Fruit fly (Drosophila melanogaster): ENCODE results near the gene Or65b.

Or65b gene

dm6 chr3L:6364217-6364616, 38.8 kb downstream of the Or65b start:
- TF ChIP-seq Rel (GFP tag; optimal IDR thresholded peaks at IDR 0.05) = no peak
- TF ChIP-seq Rel (tag; optimal IDR thresholded peaks at IDR 0.05) = no peak
- no peak for TF ChIP-seq Jra (GFP tag; optimal IDR thresholded peaks at IDR 0.05)
- TF ChIP-seq GATAd (GFP tag; optimal IDR thresholded peaks at IDR 0.05) = no peak
- TF ChIP-seq Hnf4 (GFP tag; optimal IDR thresholded peaks at IDR 0.05) = peak; percentile 4
- peak; percentile 65 for TF ChIP-seq HLH106 (tag; optimal IDR thresholded peaks at IDR 0.05)
- peak; percentile 50 for TF ChIP-seq brk (GFP tag; optimal IDR thresholded peaks at IDR 0.05)
- no peak for TF ChIP-seq CG9705 (GFP tag; optimal IDR thresholded peaks at IDR 0.05)
- peak; percentile 32 for TF ChIP-seq dmrt93B (GFP tag; optimal IDR thresholded peaks at IDR 0.05)
- no peak for TF ChIP-seq Dfd (GFP tag; optimal IDR thresholded peaks at IDR 0.05)
- TF ChIP-seq rgr (GFP tag; optimal IDR thresholded peaks at IDR 0.05) = peak; percentile 50
- TF ChIP-seq sv (GFP tag; optimal IDR thresholded peaks at IDR 0.05) = no peak
- TF ChIP-seq woc (GFP tag; optimal IDR thresholded peaks at IDR 0.05) = no peak
- TF ChIP-seq Myc (optimal IDR thresholded peaks at IDR 0.05) = no peak
- peak; percentile 59 for TF ChIP-seq Sp1 (GFP tag; optimal IDR thresholded peaks at IDR 0.05)
- TF ChIP-seq psq (GFP tag; optimal IDR thresholded peaks at IDR 0.05) = peak; percentile 15
- TF ChIP-seq CG32264 (GFP tag; optimal IDR thresholded peaks at IDR 0.05) = no peak
- no peak for TF ChIP-seq Dif (GFP tag; optimal IDR thresholded peaks at IDR 0.05; ENCODE audit: partially characterized antibody)
- no peak for TF ChIP-seq CrebA (GFP tag; optimal IDR thresholded peaks at IDR 0.05; ENCODE audit: borderline replicate concordance)
- peak; percentile 53 for TF ChIP-seq fru (GFP tag; optimal IDR thresholded peaks at IDR 0.05)
- no peak for TF ChIP-seq tai (GFP tag; optimal IDR thresholded peaks at IDR 0.05)
- peak; percentile 36 for TF ChIP-seq ey (GFP tag; optimal IDR thresholded peaks at IDR 0.05)
- no peak for TF ChIP-seq dsf (GFP tag; optimal IDR thresholded peaks at IDR 0.05; ENCODE audit: borderline replicate concordance)
- no peak for TF ChIP-seq Mio (GFP tag; optimal IDR thresholded peaks at IDR 0.05)
- TF ChIP-seq br (GFP tag; optimal IDR thresholded peaks at IDR 0.05) = peak; percentile 14
- no peak for TF ChIP-seq lola (GFP tag; optimal IDR thresholded peaks at IDR 0.05)
- TF ChIP-seq N (GFP tag; optimal IDR thresholded peaks at IDR 0.05) = no peak
- peak in 1 of 2 experiments; percentile 58 for TF ChIP-seq foxo (GFP tag; optimal IDR thresholded peaks at IDR 0.05)
- no peak for TF ChIP-seq dl (GFP tag; optimal IDR thresholded peaks at IDR 0.05; ENCODE audit: insufficient read depth in 1 of 2, partially characterized antibody in 2 of 2)
- no peak for TF ChIP-seq jim (GFP tag; optimal IDR thresholded peaks at IDR 0.05)
- no peak for TF ChIP-seq pan (optimal IDR thresholded peaks at IDR 0.05)
- TF ChIP-seq Abd-B (GFP tag; optimal IDR thresholded peaks at IDR 0.05) = no peak
- peak; percentile 62 for TF ChIP-seq OdsH (GFP tag; optimal IDR thresholded peaks at IDR 0.05)
- no peak for TF ChIP-seq Vsx2 (GFP tag; optimal IDR thresholded peaks at IDR 0.05; ENCODE audit: partially characterized antibody)
- peak; percentile 56 for TF ChIP-seq h (GFP tag; optimal IDR thresholded peaks at IDR 0.05)
- TF ChIP-seq Hr78 (GFP tag; optimal IDR thresholded peaks at IDR 0.05) = no peak
- no peak for TF ChIP-seq Hr83 (GFP tag; optimal IDR thresholded peaks at IDR 0.05; ENCODE audit: poor library complexity, severe bottlenecking)
- no peak for TF ChIP-seq usp (GFP tag; optimal IDR thresholded peaks at IDR 0.05)
- TF ChIP-seq sage (GFP tag; optimal IDR thresholded peaks at IDR 0.05) = peak; percentile 9

- TF ChIP-seq br (GFP tag; optimal IDR thresholded peaks at IDR 0.05) = no peak
- TF ChIP-seq Hr83 (GFP tag; optimal IDR thresholded peaks at IDR 0.05; ENCODE audit: poor library complexity, severe bottlenecking) = no peak
- no peak for TF ChIP-seq Jra (GFP tag; optimal IDR thresholded peaks at IDR 0.05)
Measured at dm6 chr3L:6366629-6367028, 41.2 kb downstream of the Or65b start.

- TF ChIP-seq Hr83 (GFP tag; optimal IDR thresholded peaks at IDR 0.05; ENCODE audit: poor library complexity, severe bottlenecking) (no peak), Mio (GFP tag; optimal IDR thresholded peaks at IDR 0.05) (no peak), Rel (GFP tag; optimal IDR thresholded peaks at IDR 0.05) (no peak), Rel (tag; optimal IDR thresholded peaks at IDR 0.05) (no peak), Hr78 (GFP tag; optimal IDR thresholded peaks at IDR 0.05) (no peak), HLH106 (tag; optimal IDR thresholded peaks at IDR 0.05) (peak; percentile 70), foxo (GFP tag; optimal IDR thresholded peaks at IDR 0.05) (peak in 1 of 2 experiments; percentile 72), sv (GFP tag; optimal IDR thresholded peaks at IDR 0.05) (no peak), Dfd (GFP tag; optimal IDR thresholded peaks at IDR 0.05) (no peak), Myc (optimal IDR thresholded peaks at IDR 0.05) (no peak), Vsx2 (GFP tag; optimal IDR thresholded peaks at IDR 0.05; ENCODE audit: partially characterized antibody) (no peak), sage (GFP tag; optimal IDR thresholded peaks at IDR 0.05) (no peak), woc (GFP tag; optimal IDR thresholded peaks at IDR 0.05) (no peak), br (GFP tag; optimal IDR thresholded peaks at IDR 0.05) (no peak), ey (GFP tag; optimal IDR thresholded peaks at IDR 0.05) (no peak), jim (GFP tag; optimal IDR thresholded peaks at IDR 0.05) (no peak), dsf (GFP tag; optimal IDR thresholded peaks at IDR 0.05; ENCODE audit: borderline replicate concordance) (no peak), fru (GFP tag; optimal IDR thresholded peaks at IDR 0.05) (peak; percentile 61), Abd-B (GFP tag; optimal IDR thresholded peaks at IDR 0.05) (no peak), tai (GFP tag; optimal IDR thresholded peaks at IDR 0.05) (no peak), OdsH (GFP tag; optimal IDR thresholded peaks at IDR 0.05) (peak; percentile 38), CrebA (GFP tag; optimal IDR thresholded peaks at IDR 0.05; ENCODE audit: borderline replicate concordance) (no peak), N (GFP tag; optimal IDR thresholded peaks at IDR 0.05) (no peak), dl (GFP tag; optimal IDR thresholded peaks at IDR 0.05; ENCODE audit: insufficient read depth in 1 of 2, partially characterized antibody in 2 of 2) (no peak), brk (GFP tag; optimal IDR thresholded peaks at IDR 0.05) (peak; percentile 59), lola (GFP tag; optimal IDR thresholded peaks at IDR 0.05) (no peak), Dif (GFP tag; optimal IDR thresholded peaks at IDR 0.05; ENCODE audit: partially characterized antibody) (peak; percentile 15), psq (GFP tag; optimal IDR thresholded peaks at IDR 0.05) (peak; percentile 65), Jra (GFP tag; optimal IDR thresholded peaks at IDR 0.05) (no peak), pan (optimal IDR thresholded peaks at IDR 0.05) (no peak), usp (GFP tag; optimal IDR thresholded peaks at IDR 0.05) (no peak), CG9705 (GFP tag; optimal IDR thresholded peaks at IDR 0.05) (no peak), dmrt93B (GFP tag; optimal IDR thresholded peaks at IDR 0.05) (peak; percentile 46), GATAd (GFP tag; optimal IDR thresholded peaks at IDR 0.05) (no peak), Sp1 (GFP tag; optimal IDR thresholded peaks at IDR 0.05) (peak; percentile 75), rgr (GFP tag; optimal IDR thresholded peaks at IDR 0.05) (peak; percentile 50), CG32264 (GFP tag; optimal IDR thresholded peaks at IDR 0.05) (no peak), h (GFP tag; optimal IDR thresholded peaks at IDR 0.05) (peak; percentile 55), Hnf4 (GFP tag; optimal IDR thresholded peaks at IDR 0.05) (no peak)
Measured at dm6 chr3L:6369638-6370195, 44.3 kb downstream of the Or65b start.

Data from whole organism, wandering third instar larva.